Fruit fly (Drosophila melanogaster): ENCODE results near the gene Dyro.

Gene Dyro

dm6 chr3L:11323221-11323895 is 27.6 kb upstream of the Dyro start:
- TF ChIP-seq CTCF (optimal IDR thresholded peaks at IDR 0.05) (no peak), CG8478 (optimal IDR thresholded peaks at IDR 0.05) (no peak)

dm6 chr3L:11322148-11323093 is 26.7 kb upstream of the Dyro start:
- TF ChIP-seq CTCF (optimal IDR thresholded peaks at IDR 0.05) (no peak), CG8478 (optimal IDR thresholded peaks at IDR 0.05) (no peak)

dm6 chr3L:11321619-11322018 is 25.9 kb upstream of the Dyro start, which contains the start of gene CG6168:
TSS of gene CG6168 (minus strand) at chr3L:11321719.
- TF ChIP-seq CTCF (optimal IDR thresholded peaks at IDR 0.05) = no peak
- no peak for TF ChIP-seq CG8478 (optimal IDR thresholded peaks at IDR 0.05)

DNA sequence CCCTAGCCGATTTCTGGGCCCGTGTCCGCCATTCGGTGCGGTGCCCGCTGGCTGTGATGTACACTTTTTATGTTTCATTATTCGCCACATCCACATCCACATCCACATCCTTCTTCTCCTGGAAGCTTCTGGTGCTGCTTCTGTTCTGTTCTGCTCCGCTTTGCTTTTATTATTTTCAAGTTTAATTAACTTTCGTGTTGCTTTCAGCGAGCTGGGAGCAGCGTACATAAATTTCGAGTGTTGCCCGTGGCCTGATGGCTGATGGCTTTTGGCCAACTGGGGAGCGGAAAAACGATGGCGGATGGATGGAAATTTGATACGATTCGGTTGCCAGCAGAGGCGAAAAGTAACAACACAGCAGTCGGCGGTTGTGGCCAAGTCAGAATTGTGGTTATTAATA is 24.4 kb upstream of the Dyro start:
- TF ChIP-seq CG8478 (optimal IDR thresholded peaks at IDR 0.05) (no peak), CTCF (optimal IDR thresholded peaks at IDR 0.05) (no peak)

DNA sequence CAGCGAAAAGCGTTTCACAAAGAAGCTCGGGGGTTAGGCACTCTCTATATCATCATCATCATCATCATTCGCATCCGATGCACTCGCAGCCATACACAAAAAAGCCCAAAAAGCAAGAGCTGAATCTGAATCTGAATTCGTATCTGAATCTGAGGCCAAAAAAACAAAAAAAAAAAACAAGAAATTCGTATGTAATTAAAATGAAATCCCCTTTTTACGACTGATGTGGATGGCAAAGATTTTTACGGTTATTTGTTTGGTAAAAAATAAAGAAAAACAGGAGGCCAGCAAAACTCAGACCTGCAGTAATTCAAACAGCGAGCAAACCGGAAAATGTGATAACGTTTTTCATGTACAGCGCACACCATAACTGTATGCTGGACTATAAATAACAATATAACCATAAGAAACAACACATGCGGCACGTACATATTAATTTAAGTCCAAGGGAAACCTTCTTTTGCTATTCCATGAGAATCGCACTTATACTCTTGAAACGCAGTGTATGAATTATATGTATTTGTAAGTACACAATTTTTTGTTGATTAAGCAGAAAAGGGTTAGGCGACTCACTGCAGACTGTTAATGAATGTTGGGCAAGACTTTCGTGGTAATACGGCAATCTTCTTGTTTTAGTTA is 22.9 kb upstream of the Dyro start:
- TF ChIP-seq CTCF (optimal IDR thresholded peaks at IDR 0.05) (no peak), CG8478 (optimal IDR thresholded peaks at IDR 0.05) (no peak)

- TF ChIP-seq CTCF (optimal IDR thresholded peaks at IDR 0.05) (no peak), CG8478 (optimal IDR thresholded peaks at IDR 0.05) (no peak)
Observed at dm6 chr3L:11317464-11317863, 21.7 kb upstream of the Dyro start.

DNA sequence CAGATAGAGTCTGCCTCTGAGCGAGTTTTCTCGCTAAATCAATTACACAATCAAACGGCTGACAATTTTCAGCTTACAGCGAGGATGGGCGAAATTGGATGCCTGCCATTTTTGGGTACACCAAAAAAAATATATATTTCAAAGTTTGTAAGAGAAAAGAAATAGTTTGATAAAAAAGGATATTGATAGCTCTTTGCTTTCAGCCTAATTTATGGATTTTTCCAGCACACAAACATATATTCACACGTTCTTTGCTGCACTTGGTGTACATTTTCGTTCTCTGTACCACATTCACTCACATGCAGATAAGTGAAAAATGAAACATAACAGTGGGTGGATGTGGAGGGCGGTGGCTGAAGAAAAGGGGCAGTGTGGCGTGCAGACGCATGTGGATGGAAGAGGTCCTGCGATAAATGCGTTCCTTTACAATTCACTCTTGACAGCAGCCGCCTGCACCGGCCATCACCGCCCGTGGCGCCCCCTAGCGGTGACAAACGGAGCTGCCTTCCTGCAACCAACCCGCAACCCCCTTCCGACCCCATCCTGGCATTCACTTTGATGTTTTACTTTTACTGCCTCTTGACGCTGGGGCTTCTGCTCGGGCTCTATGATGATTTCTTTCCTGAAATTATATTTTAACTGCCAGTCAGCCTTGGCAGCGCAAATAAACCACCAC is 19.3 kb upstream of the Dyro start:
- peak; percentile 84 to 88 for TF ChIP-seq CTCF (optimal IDR thresholded peaks at IDR 0.05)
- no peak for TF ChIP-seq CG8478 (optimal IDR thresholded peaks at IDR 0.05)

dm6 chr3L:11312698-11313097 is 17.0 kb upstream of the Dyro start:
- TF ChIP-seq CG8478 (optimal IDR thresholded peaks at IDR 0.05) (no peak), CTCF (optimal IDR thresholded peaks at IDR 0.05) (no peak)

- TF ChIP-seq CTCF (optimal IDR thresholded peaks at IDR 0.05) (no peak), CG8478 (optimal IDR thresholded peaks at IDR 0.05) (no peak)
Observed at dm6 chr3L:11311447-11311846, 15.7 kb upstream of the Dyro start, which contains the start of gene CG7573. TSS of gene CG7573 (plus strand) at chr3L:11311747.

- TF ChIP-seq CG8478 (optimal IDR thresholded peaks at IDR 0.05) (no peak), CTCF (optimal IDR thresholded peaks at IDR 0.05) (no peak)
Observed at dm6 chr3L:11310728-11311127, 15.0 kb upstream of the Dyro start.

DNA sequence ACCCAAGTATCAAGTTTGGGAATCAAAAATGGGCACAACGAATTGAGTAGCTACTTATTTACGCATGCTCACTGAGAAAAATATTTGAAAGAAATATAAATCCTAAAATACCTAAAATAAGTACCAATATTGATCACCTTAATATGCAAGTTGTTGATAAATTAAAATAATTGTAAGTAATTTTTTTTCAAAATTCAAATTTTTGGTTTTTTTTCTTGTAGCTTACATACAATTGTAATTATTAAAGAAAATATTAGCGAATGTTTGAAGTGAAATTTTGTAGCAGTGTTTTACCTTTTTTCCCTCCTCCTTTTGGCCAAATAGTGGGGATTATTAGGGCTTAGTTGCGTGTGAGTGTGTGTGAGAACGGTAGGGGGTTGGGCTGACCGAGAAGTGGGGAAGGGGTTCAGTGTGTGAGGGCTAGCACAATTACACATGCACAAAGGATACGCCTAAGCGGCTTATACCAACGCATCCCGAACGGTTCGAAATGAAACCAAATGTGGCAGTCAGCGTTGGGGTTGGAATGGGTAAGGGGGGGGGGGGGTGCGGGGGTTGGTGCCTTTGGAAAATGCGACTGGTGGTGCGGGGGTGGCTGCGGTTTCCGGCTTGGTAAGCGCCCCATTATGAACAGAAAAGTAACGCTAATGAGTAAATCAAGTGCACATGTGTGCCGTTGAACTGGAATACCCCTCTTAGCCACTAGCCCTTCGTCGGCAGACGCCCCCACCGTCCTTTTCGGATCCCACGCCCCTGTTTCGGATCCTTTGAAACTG is 14.2 kb upstream of the Dyro start:
- TF ChIP-seq CTCF (optimal IDR thresholded peaks at IDR 0.05) (no peak), CG8478 (optimal IDR thresholded peaks at IDR 0.05) (no peak)

dm6 chr3L:11308498-11308897 is 12.8 kb upstream of the Dyro start:
- no peak for TF ChIP-seq CTCF (optimal IDR thresholded peaks at IDR 0.05)
- TF ChIP-seq CG8478 (optimal IDR thresholded peaks at IDR 0.05) = no peak

DNA sequence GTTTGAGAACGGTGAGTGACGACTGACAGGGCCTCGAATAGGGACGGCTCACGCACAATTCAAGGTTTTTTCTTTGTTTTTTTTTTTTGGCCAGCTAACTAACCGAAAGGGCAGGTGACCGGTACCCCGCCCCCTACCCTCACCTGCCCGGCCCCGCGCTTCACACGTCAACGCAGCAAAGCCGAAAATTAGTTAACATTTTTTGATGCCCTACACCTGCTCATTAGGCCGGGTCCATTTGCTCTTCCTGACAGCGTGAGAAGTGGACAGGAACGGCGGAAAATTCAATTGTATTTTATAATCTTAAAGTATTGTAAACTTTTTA is 11.3 kb upstream of the Dyro start:
- TF ChIP-seq CG8478 (optimal IDR thresholded peaks at IDR 0.05) = no peak
- TF ChIP-seq CTCF (optimal IDR thresholded peaks at IDR 0.05) = no peak

Measured in S2 (cell line).